Worm (Caenorhabditis elegans) whole organism, late embryonic: Measurements from ENCODE around the gene fat-2.

Source experiments
- C08G9.2 ChIP-seq: sonication (generic microtip); optimal IDR thresholded peaks from 2 replicates; lab custom pipeline; 2016; ENCODE audit warnings: mild to moderate bottlenecking, missing genetic modification characterization, moderate library complexity, missing compliant biosample characterization
- C38D4.7 ChIP-seq: fragments of 200-800 bp; sonication (Bioruptor generic); optimal IDR thresholded peaks from 2 replicates; lab custom pipeline; 2018; ENCODE audit warnings: mild to moderate bottlenecking, missing genetic modification characterization, moderate library complexity, missing compliant biosample characterization
- T23F11.4 ChIP-seq: fragments of 200-800 bp; sonication (Bioruptor generic); optimal IDR thresholded peaks from 2 replicates; lab custom pipeline; 2018; ENCODE audit warnings: mild to moderate bottlenecking, missing genetic modification characterization, missing compliant biosample characterization
- ama-1 ChIP-seq: fragments of 150-350 bp; optimal IDR thresholded peaks from 2 replicates; lab custom pipeline; 2014
- ceh-14 ChIP-seq: sonication (generic microtip); optimal IDR thresholded peaks from 2 replicates; lab custom pipeline; 2016; ENCODE audit warnings: missing genotype, missing genetic modification characterization, missing compliant biosample characterization
- ceh-19 ChIP-seq: fragments of 200-800 bp; sonication (Bioruptor generic); optimal IDR thresholded peaks from 2 replicates; lab custom pipeline; 2018; ENCODE audit warnings: mild to moderate bottlenecking, missing genetic modification characterization, missing compliant biosample characterization
- ceh-24 ChIP-seq: sonication (generic microtip); optimal IDR thresholded peaks from 2 replicates; lab custom pipeline; 2016; ENCODE audit warnings: mild to moderate bottlenecking, missing genetic modification characterization, missing compliant biosample characterization
- ceh-30 ChIP-seq: fragments of 150-350 bp; optimal IDR thresholded peaks from 2 replicates; lab custom pipeline; 2014; ENCODE audit warnings: missing biosample characterization, missing genetic modification characterization
- ceh-34 ChIP-seq: sonication (generic microtip); optimal IDR thresholded peaks from 2 replicates; lab custom pipeline; 2016; ENCODE audit warnings: mild to moderate bottlenecking, missing genetic modification characterization, missing compliant biosample characterization
- ceh-45 ChIP-seq: fragments of 200-800 bp; sonication (Bioruptor generic); IDR thresholded peaks from 2 replicates; pipeline ENCODE4 v1.3.6; 2022; ENCODE audit warnings: missing genetic modification reagents, missing genetic modification characterization, missing compliant biosample characterization
- ceh-48 ChIP-seq: sonication (generic microtip); optimal IDR thresholded peaks from 2 replicates; lab custom pipeline; 2016; ENCODE audit warnings: missing genetic modification characterization, inconsistent platforms, missing compliant biosample characterization
- ceh-6 ChIP-seq: fragments of 200-800 bp; sonication (Bioruptor generic); optimal IDR thresholded peaks from 2 replicates; lab custom pipeline; 2018; ENCODE audit warnings: mild to moderate bottlenecking, missing genetic modification characterization, missing compliant biosample characterization
- dmd-4 ChIP-seq: sonication (generic microtip); optimal IDR thresholded peaks from 2 replicates; lab custom pipeline; 2016; ENCODE audit warnings: borderline replicate concordance, missing genetic modification characterization, missing compliant biosample characterization
- dve-1 ChIP-seq: sonication (generic microtip); optimal IDR thresholded peaks from 2 replicates; lab custom pipeline; 2017; ENCODE audit warnings: antibody characterized with exemption, mild to moderate bottlenecking, missing genetic modification characterization, missing compliant biosample characterization
- fax-1 ChIP-seq: sonication (generic microtip); optimal IDR thresholded peaks from 2 replicates; lab custom pipeline; 2016; ENCODE audit warnings: missing genotype, missing genetic modification characterization, missing compliant biosample characterization
- gmeb-2 ChIP-seq: sonication (generic microtip); optimal IDR thresholded peaks from 2 replicates; lab custom pipeline; 2016; ENCODE audit warnings: missing genetic modification characterization, inconsistent platforms, missing compliant biosample characterization
- hlh-6 ChIP-seq: sonication (generic microtip); optimal IDR thresholded peaks from 2 replicates; lab custom pipeline; 2016; ENCODE audit warnings: missing genotype, missing genetic modification characterization, missing compliant biosample characterization
- hlh-8 ChIP-seq: sonication (generic microtip); optimal IDR thresholded peaks from 2 replicates; lab custom pipeline; 2016; ENCODE audit warnings: missing genotype, missing genetic modification characterization, missing compliant biosample characterization
- madf-2 ChIP-seq: sonication (generic microtip); optimal IDR thresholded peaks from 2 replicates; lab custom pipeline; 2017; ENCODE audit warnings: missing genetic modification characterization, missing compliant biosample characterization
- mec-3 ChIP-seq: sonication (generic microtip); optimal IDR thresholded peaks from 2 replicates; lab custom pipeline; 2016; ENCODE audit warnings: borderline replicate concordance, missing genetic modification characterization, missing compliant biosample characterization
- nfya-1 ChIP-seq: sonication (generic microtip); optimal IDR thresholded peaks from 2 replicates; lab custom pipeline; 2017; ENCODE audit warnings: missing genetic modification characterization, mild to moderate bottlenecking, missing compliant biosample characterization, antibody characterized with exemption, moderate library complexity
- npax-4 ChIP-seq: sonication (generic microtip); optimal IDR thresholded peaks from 2 replicates; lab custom pipeline; 2016; ENCODE audit warnings: missing genetic modification characterization, missing compliant biosample characterization
- pha-4 ChIP-seq: fragments of 150-350 bp; optimal IDR thresholded peaks from 2 replicates; lab custom pipeline; 2018; ENCODE audit warnings: missing biosample characterization, missing genetic modification reagents, missing genetic modification characterization
- ref-2 ChIP-seq: sonication (generic microtip); optimal IDR thresholded peaks from 2 replicates; lab custom pipeline; 2016; ENCODE audit warnings: missing genetic modification characterization, missing compliant biosample characterization
- rnt-1 ChIP-seq: sonication (generic microtip); optimal IDR thresholded peaks from 2 replicates; lab custom pipeline; 2016; ENCODE audit warnings: missing genetic modification characterization, missing compliant biosample characterization
- sdc-2 ChIP-seq: sonication (generic microtip); optimal IDR thresholded peaks from 2 replicates; lab custom pipeline; 2016; ENCODE audit warnings: missing genotype, missing genetic modification characterization, missing compliant biosample characterization
- sox-2 ChIP-seq: fragments of 200-800 bp; sonication (Bioruptor generic); IDR thresholded peaks from 2 replicates; pipeline ENCODE4 v1.3.6; 2022; ENCODE audit warnings: missing genetic modification reagents, missing genetic modification characterization, missing compliant biosample characterization
- syd-9 ChIP-seq: sonication (generic microtip); optimal IDR thresholded peaks from 2 replicates; lab custom pipeline; 2016; ENCODE audit warnings: mild to moderate bottlenecking, missing genetic modification characterization, moderate library complexity, missing compliant biosample characterization
- tbx-2 ChIP-seq: sonication (generic microtip); optimal IDR thresholded peaks from 2 replicates; lab custom pipeline; 2016; ENCODE audit warnings: missing genetic modification characterization, missing compliant biosample characterization
- ttx-3 ChIP-seq: sonication (generic microtip); optimal IDR thresholded peaks from 2 replicates; lab custom pipeline; 2016; ENCODE audit warnings: missing genetic modification reagents, missing genetic modification characterization, missing compliant biosample characterization
- unc-86 ChIP-seq: sonication (generic microtip); optimal IDR thresholded peaks from 2 replicates; lab custom pipeline; 2016; ENCODE audit warnings: missing genetic modification characterization, missing compliant biosample characterization
- zip-5 ChIP-seq: sonication (generic microtip); optimal IDR thresholded peaks from 2 replicates; lab custom pipeline; 2016; ENCODE audit warnings: missing genetic modification characterization, missing compliant biosample characterization
- ztf-16 ChIP-seq: sonication (generic microtip); optimal IDR thresholded peaks from 2 replicates; lab custom pipeline; 2017; ENCODE audit warnings: missing genetic modification characterization, missing compliant biosample characterization

Gene fat-2

DNA sequence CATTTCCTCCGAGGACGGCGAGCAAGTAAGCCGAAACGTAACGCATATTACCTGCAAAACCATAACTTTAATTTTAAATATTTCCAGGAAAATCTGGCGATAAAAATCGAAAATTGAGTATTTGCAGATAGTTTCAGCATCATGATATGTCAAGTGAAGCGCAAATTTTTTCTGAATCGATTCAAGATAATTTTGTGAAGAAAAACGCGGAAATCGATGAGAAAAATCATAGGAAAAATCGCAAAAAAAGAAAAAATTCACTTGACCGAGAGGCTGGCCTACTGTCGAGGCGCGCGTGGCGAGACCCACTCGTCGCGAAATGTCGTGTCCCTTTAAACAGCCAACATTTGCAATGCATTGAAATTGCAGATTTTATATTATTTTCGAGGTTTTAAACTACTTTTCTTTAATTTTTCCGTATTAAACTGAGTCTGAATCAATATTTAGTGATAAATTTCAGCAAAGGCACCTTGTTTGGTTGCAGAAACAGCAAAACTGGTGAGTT, 46.6 kb downstream of the fat-2 start, which contains the start of the genes rla-2, popl-7 and Y62E10A.24:
Gene rla-2 (minus strand): TSS at position 51 of the 505 bp plus-strand sequence.
Gene popl-7 (plus strand): TSS at position 455 of the 505 bp plus-strand sequence.
Gene Y62E10A.24 (plus strand): TSS at position 476 of the 505 bp plus-strand sequence.
- TF ChIP-seq ama-1 (lab: Kevin White, UChicago) (no peak), ceh-14 (tag; lab: Kevin White, UChicago) (no peak), dmd-4 (tag; lab: Kevin White, UChicago) (no peak), unc-86 (tag; lab: Kevin White, UChicago) (no peak), pha-4 (tag; lab: Kevin White, UChicago) (no peak), nfya-1 (tag; lab: Kevin White, UChicago) (no peak), mec-3 (tag; lab: Kevin White, UChicago) (no peak), hlh-8 (tag; lab: Kevin White, UChicago) (no peak), ref-2 (no peak), ceh-30 (tag; lab: Kevin White, UChicago) (no peak), syd-9 (tag; lab: Kevin White, UChicago) (no peak), sox-2 (GFP tag; lab: Robert Waterston, UW) (no peak), fax-1 (tag; lab: Kevin White, UChicago) (no peak), C38D4.7 (GFP tag; lab: Kevin White, UChicago) (no peak), ceh-19 (no peak), ttx-3 (tag; lab: Kevin White, UChicago) (no peak), ceh-24 (no peak), dve-1 (tag; lab: Kevin White, UChicago) (no peak), npax-4 (tag; lab: Kevin White, UChicago) (no peak), madf-2 (no peak)

ce11 chrIV:13371699-13372098, 48.0 kb downstream of the fat-2 start, which contains the start of gene Y62E10A.6:
Gene Y62E10A.6 (plus strand): TSS chrIV:13371999.
- no peak for TF ChIP-seq sdc-2 (tag; lab: Kevin White, UChicago)
- TF ChIP-seq ceh-34 = no peak
- TF ChIP-seq T23F11.4 (GFP tag; lab: Kevin White, UChicago) = no peak
- TF ChIP-seq ceh-6 (GFP tag; lab: Kevin White, UChicago) = no peak
- TF ChIP-seq ztf-16 (tag; lab: Kevin White, UChicago) = no peak
- TF ChIP-seq gmeb-2 (tag; lab: Kevin White, UChicago) = no peak
- TF ChIP-seq ceh-45 = no peak
- no peak for TF ChIP-seq tbx-2
- no peak for TF ChIP-seq zip-5
- no peak for TF ChIP-seq C08G9.2
- TF ChIP-seq hlh-6 (tag; lab: Kevin White, UChicago) = no peak
- TF ChIP-seq ceh-14 (tag; lab: Kevin White, UChicago) = no peak
- TF ChIP-seq rnt-1 = no peak

- TF ChIP-seq C38D4.7 (GFP tag; lab: Kevin White, UChicago) (no peak), ceh-48 (tag; lab: Kevin White, UChicago) (peak; percentile 54), fax-1 (tag; lab: Kevin White, UChicago) (no peak)
These were observed 51.2 kb downstream of the fat-2 start for ce11 chrIV:13374918-13375317.
